Worm (Caenorhabditis elegans) whole organism, L2 larva: Measurements from ENCODE around the gene str-101.

Experiments
- egl-27 ChIP-seq: sonication (generic microtip); optimal IDR thresholded peaks from 3 replicates; lab custom pipeline; 2017; ENCODE audit warnings: missing biosample characterization, missing genetic modification reagents, missing genetic modification characterization
- lsy-2 ChIP-seq, 2 experiments: fragments of 150-350 bp in 1 of 2; sonication (generic microtip) in 1 of 2; optimal IDR thresholded peaks; 2 replicates each; lab custom pipeline; 2014 to 2017; ENCODE audit warnings: missing biosample characterization in 2 of 2, missing genetic modification characterization in 2 of 2
- nhr-11 ChIP-seq: fragments of 150-350 bp; optimal IDR thresholded peaks from 2 replicates; lab custom pipeline; 2014; ENCODE audit warnings: missing biosample characterization, missing genetic modification characterization
- nhr-237 ChIP-seq: fragments of 150-350 bp; optimal IDR thresholded peaks from 2 replicates; lab custom pipeline; 2014; ENCODE audit warnings: missing biosample characterization, missing genetic modification characterization
- snpc-4 ChIP-seq: fragments of 150-350 bp; optimal IDR thresholded peaks from 2 replicates; lab custom pipeline; 2014; ENCODE audit warnings: missing biosample characterization, missing genetic modification characterization
- unc-62 ChIP-seq: fragments of 150-350 bp; optimal IDR thresholded peaks from 2 replicates; lab custom pipeline; 2014; ENCODE audit warnings: missing biosample characterization, missing genetic modification reagents, missing genetic modification characterization

ce11 chrV:15732209-15732608 is 20.4 kb upstream of the str-101 start, which contains the start of gene str-38:
- no peak for TF ChIP-seq egl-27 (tag; lab: Kevin White, UChicago)
- no peak for TF ChIP-seq nhr-11 (tag; lab: Kevin White, UChicago)
- TF ChIP-seq unc-62: no peak
- TF ChIP-seq lsy-2 (tag; optimal IDR thresholded peaks at IDR 0.05; lab: Kevin White, UChicago): no peak
- TF ChIP-seq nhr-237 (tag; lab: Kevin White, UChicago): no peak
- TF ChIP-seq snpc-4 (tag; lab: Kevin White, UChicago): no peak
